Fruit fly (Drosophila melanogaster) whole organism, embryonic: Measurements from ENCODE around the gene lectin-24Db.

Experiments used
- Antp ChIP-seq: fragments of 200-800 bp; sonication (Bioruptor generic); optimal IDR thresholded peaks from 3 replicates; lab custom pipeline; 2016; ENCODE audit warnings: missing biosample characterization, missing genetic modification characterization
- BtbVII ChIP-seq: fragments of 200-800 bp; sonication (Bioruptor generic); optimal IDR thresholded peaks from 3 replicates; lab custom pipeline; 2017; ENCODE audit warnings: missing biosample characterization, mild to moderate bottlenecking, missing genetic modification characterization
- CG10147 ChIP-seq: fragments of 200-800 bp; sonication (Bioruptor generic); optimal IDR thresholded peaks from 2 replicates; lab custom pipeline; 2019; ENCODE audit warnings: missing biosample characterization, mild to moderate bottlenecking, missing genetic modification characterization, moderate library complexity
- CG10274 ChIP-seq: fragments of 200-800 bp; sonication (Bioruptor generic); optimal IDR thresholded peaks from 3 replicates; lab custom pipeline; 2017; ENCODE audit warnings: missing biosample characterization, mild to moderate bottlenecking, missing genetic modification characterization
- CG11093 ChIP-seq: fragments of 200-800 bp; sonication (Bioruptor generic); IDR thresholded peaks from 3 replicates; pipeline ENCODE4 v1.3.6; 2022; ENCODE audit warnings: missing biosample characterization, missing genetic modification characterization
- CG11247 ChIP-seq: fragments of 200-800 bp; sonication (Bioruptor generic); IDR thresholded peaks from 2 replicates; pipeline ENCODE4 v1.3.6; 2022; ENCODE audit warnings: missing biosample characterization, missing genetic modification characterization
- CG12236 ChIP-seq: fragments of 200-800 bp; sonication (Bioruptor generic); optimal IDR thresholded peaks from 2 replicates; lab custom pipeline; 2016; ENCODE audit warnings: missing biosample characterization, missing genetic modification characterization
- CG13287 ChIP-seq: fragments of 200-800 bp; sonication (Bioruptor generic); IDR thresholded peaks from 2 replicates; pipeline ENCODE4 v1.3.6; 2022; ENCODE audit warnings: missing biosample characterization, missing genetic modification characterization; ENCODE audit not compliant: partially characterized antibody
- CG14050 ChIP-seq: fragments of 200-800 bp; sonication (Bioruptor generic); IDR thresholded peaks from 3 replicates; pipeline ENCODE4 v1.3.6; 2022; ENCODE audit warnings: missing biosample characterization, missing genetic modification characterization
- CG14965 ChIP-seq: fragments of 200-800 bp; sonication (Bioruptor generic); optimal IDR thresholded peaks from 2 replicates; lab custom pipeline; 2016; ENCODE audit warnings: missing biosample characterization, missing genetic modification characterization, borderline replicate concordance
- CG15011 ChIP-seq: fragments of 200-800 bp; sonication (Bioruptor generic); optimal IDR thresholded peaks from 3 replicates; lab custom pipeline; 2018; ENCODE audit warnings: missing biosample characterization, mild to moderate bottlenecking, missing genetic modification characterization
- CG15514 ChIP-seq: fragments of 200-800 bp; sonication (Bioruptor generic); optimal IDR thresholded peaks from 3 replicates; lab custom pipeline; 2017; ENCODE audit warnings: missing biosample characterization, missing genetic modification characterization, mild to moderate bottlenecking, moderate library complexity, missing genetic modification reagents
- CG17612 ChIP-seq: fragments of 200-800 bp; sonication (Bioruptor generic); IDR thresholded peaks from 2 replicates; pipeline ENCODE4 v1.3.6; 2022; ENCODE audit warnings: missing biosample characterization, missing genetic modification characterization
- CG17829 ChIP-seq: fragments of 200-800 bp; optimal IDR thresholded peaks from 2 replicates; lab custom pipeline; 2019; ENCODE audit warnings: missing biosample characterization, mild to moderate bottlenecking, missing genetic modification characterization, moderate library complexity
- CG18764 ChIP-seq: fragments of 200-800 bp; sonication (Bioruptor generic); optimal IDR thresholded peaks from 3 replicates; lab custom pipeline; 2016; ENCODE audit warnings: missing biosample characterization, missing genetic modification characterization
- CG30431 ChIP-seq: fragments of 200-800 bp; sonication (Bioruptor generic); optimal IDR thresholded peaks from 2 replicates; lab custom pipeline; 2017; ENCODE audit warnings: missing biosample characterization, missing genetic modification characterization
- CG3065 ChIP-seq: fragments of 200-800 bp; sonication (Bioruptor generic); optimal IDR thresholded peaks from 2 replicates; lab custom pipeline; 2016; ENCODE audit warnings: missing biosample characterization, missing genetic modification characterization
- CG4282 ChIP-seq: fragments of 200-800 bp; sonication (Bioruptor generic); optimal IDR thresholded peaks from 2 replicates; lab custom pipeline; 2016; ENCODE audit warnings: missing biosample characterization, missing genetic modification characterization
- CG5180 ChIP-seq: fragments of 200-800 bp; sonication (Bioruptor generic); optimal IDR thresholded peaks from 3 replicates; lab custom pipeline; 2017; ENCODE audit warnings: missing biosample characterization, missing genetic modification characterization, mild to moderate bottlenecking, moderate library complexity, missing genetic modification reagents
- CG6791 ChIP-seq: fragments of 200-800 bp; sonication (Bioruptor generic); IDR thresholded peaks from 3 replicates; pipeline ENCODE4 v1.3.6; 2022; ENCODE audit warnings: missing biosample characterization, missing genetic modification characterization; ENCODE audit not compliant: partially characterized antibody
- CG7963 ChIP-seq: fragments of 200-800 bp; sonication (Bioruptor generic); IDR thresholded peaks from 3 replicates; pipeline ENCODE4 v1.3.6; 2022; ENCODE audit warnings: missing biosample characterization, missing genetic modification characterization; ENCODE audit not compliant: partially characterized antibody
- CG8359 ChIP-seq: fragments of 200-800 bp; sonication (Bioruptor generic); optimal IDR thresholded peaks from 2 replicates; lab custom pipeline; 2017; ENCODE audit warnings: missing biosample characterization, mild to moderate bottlenecking, missing genetic modification characterization, borderline replicate concordance
- CG9437 ChIP-seq: fragments of 200-800 bp; sonication (Bioruptor generic); optimal IDR thresholded peaks from 2 replicates; lab custom pipeline; 2018; ENCODE audit warnings: missing biosample characterization, mild to moderate bottlenecking, missing genetic modification characterization
- Dbx ChIP-seq: fragments of 200-800 bp; sonication (Bioruptor generic); IDR thresholded peaks from 3 replicates; pipeline ENCODE4 v1.3.6; 2022; ENCODE audit warnings: missing biosample characterization, missing genetic modification characterization
- Dip3 ChIP-seq: fragments of 200-800 bp; sonication (Bioruptor generic); optimal IDR thresholded peaks from 3 replicates; lab custom pipeline; 2016; ENCODE audit warnings: missing biosample characterization, missing genetic modification characterization
- Doc3 ChIP-seq: fragments of 200-800 bp; sonication (Bioruptor generic); IDR thresholded peaks from 3 replicates; pipeline ENCODE4 v1.3.6; 2022; ENCODE audit warnings: missing biosample characterization, missing genetic modification characterization; ENCODE audit not compliant: partially characterized antibody
- Dp ChIP-seq: fragments of 200-800 bp; sonication (Bioruptor generic); optimal IDR thresholded peaks from 2 replicates; lab custom pipeline; 2018; ENCODE audit warnings: missing biosample characterization, mild to moderate bottlenecking, missing genetic modification characterization, moderate library complexity
- Ets65A ChIP-seq: fragments of 200-800 bp; sonication (Bioruptor generic); peaks from one replicate; lab custom pipeline; 2016; ENCODE audit warnings: missing biosample characterization, missing genetic modification characterization
- Fer3 ChIP-seq: fragments of 200-800 bp; sonication (Bioruptor generic); optimal IDR thresholded peaks from 2 replicates; lab custom pipeline; 2018; ENCODE audit warnings: missing biosample characterization, mild to moderate bottlenecking, missing genetic modification characterization, moderate library complexity
- Hr3 ChIP-seq: fragments of 200-800 bp; sonication (Bioruptor generic); optimal IDR thresholded peaks from 3 replicates; lab custom pipeline; 2016; ENCODE audit warnings: missing biosample characterization, missing genetic modification characterization
- Jarid2 ChIP-seq: fragments of 200-800 bp; sonication (Bioruptor generic); optimal IDR thresholded peaks from 3 replicates; lab custom pipeline; 2017; ENCODE audit warnings: mild to moderate bottlenecking, missing biosample characterization, missing genetic modification reagents, missing genetic modification characterization
- NFAT ChIP-seq: fragments of 200-800 bp; sonication (Bioruptor generic); IDR thresholded peaks from 2 replicates; pipeline ENCODE4 v1.3.6; 2022; ENCODE audit warnings: missing biosample characterization, missing genetic modification characterization
- Oli ChIP-seq: fragments of 200-800 bp; sonication (Bioruptor generic); optimal IDR thresholded peaks from 2 replicates; lab custom pipeline; 2018; ENCODE audit warnings: missing biosample characterization, mild to moderate bottlenecking, missing genetic modification characterization, moderate library complexity
- cg ChIP-seq: fragments of 200-800 bp; sonication (Bioruptor generic); optimal IDR thresholded peaks from 3 replicates; lab custom pipeline; 2019; ENCODE audit warnings: missing biosample characterization, mild to moderate bottlenecking, missing genetic modification characterization, moderate library complexity
- danr ChIP-seq: fragments of 200-800 bp; sonication (Bioruptor generic); IDR thresholded peaks from 2 replicates; pipeline ENCODE4 v1.3.6; 2022; ENCODE audit warnings: missing biosample characterization, missing genetic modification characterization
- dmrt99B ChIP-seq: fragments of 200-800 bp; sonication (Bioruptor generic); optimal IDR thresholded peaks from 2 replicates; lab custom pipeline; 2018; ENCODE audit warnings: missing biosample characterization, mild to moderate bottlenecking, missing genetic modification characterization, moderate library complexity
- exex ChIP-seq: fragments of 200-800 bp; sonication (Bioruptor generic); optimal IDR thresholded peaks from 4 replicates; lab custom pipeline; 2018; ENCODE audit warnings: missing biosample characterization, mild to moderate bottlenecking, missing genetic modification characterization, moderate library complexity
- gem ChIP-seq: fragments of 200-800 bp; sonication (Bioruptor generic); optimal IDR thresholded peaks from 2 replicates; lab custom pipeline; 2019; ENCODE audit warnings: missing biosample characterization, mild to moderate bottlenecking, missing genetic modification characterization, moderate library complexity
- grau ChIP-seq: fragments of 200-800 bp; optimal IDR thresholded peaks from 3 replicates; lab custom pipeline; 2019; ENCODE audit warnings: missing biosample characterization, mild to moderate bottlenecking, missing genetic modification characterization, moderate library complexity
- gsb-n ChIP-seq: fragments of 200-800 bp; sonication (Bioruptor generic); optimal IDR thresholded peaks from 3 replicates; lab custom pipeline; 2018; ENCODE audit warnings: missing biosample characterization, mild to moderate bottlenecking, missing genetic modification characterization
- knrl ChIP-seq: fragments of 200-800 bp; sonication (Bioruptor generic); IDR thresholded peaks from 3 replicates; pipeline ENCODE4 v1.3.6; 2022; ENCODE audit warnings: missing biosample characterization, missing genetic modification characterization; ENCODE audit not compliant: partially characterized antibody
- lbe ChIP-seq: fragments of 200-800 bp; sonication (Bioruptor generic); optimal IDR thresholded peaks from 2 replicates; lab custom pipeline; 2016; ENCODE audit warnings: missing biosample characterization, mild to moderate bottlenecking, missing genetic modification characterization
- lola ChIP-seq, 3 experiments: fragments of >200 bp in 2 of 3; fragments of 200-800 bp in 1 of 3; sonication (Bioruptor generic) in 1 of 3; optimal IDR thresholded peaks; 2 replicates each; lab custom pipeline; 2017 to 2019; ENCODE audit warnings: missing biosample characterization in 3 of 3, missing genetic modification characterization in 3 of 3, mild to moderate bottlenecking in 1 of 3, moderate library complexity in 1 of 3
- maf-S ChIP-seq: fragments of 200-800 bp; sonication (Bioruptor generic); optimal IDR thresholded peaks from 2 replicates; lab custom pipeline; 2016; ENCODE audit warnings: missing biosample characterization, missing genetic modification characterization
- sisA ChIP-seq: fragments of 200-800 bp; sonication (Bioruptor generic); IDR thresholded peaks from 2 replicates; pipeline ENCODE4 v1.3.6; 2022; ENCODE audit warnings: missing biosample characterization, missing genetic modification characterization
- slou ChIP-seq: fragments of 200-800 bp; sonication (Bioruptor generic); optimal IDR thresholded peaks from 3 replicates; lab custom pipeline; 2016; ENCODE audit warnings: missing biosample characterization, missing genetic modification characterization
- tna ChIP-seq: fragments of 200-800 bp; sonication (Bioruptor generic); IDR thresholded peaks from 2 replicates; pipeline ENCODE4 v1.3.6; 2022; ENCODE audit warnings: missing biosample characterization, missing genetic modification characterization; ENCODE audit not compliant: partially characterized antibody
- twi ChIP-seq: fragments of 200-800 bp; optimal IDR thresholded peaks from 2 replicates; lab custom pipeline; 2019; ENCODE audit warnings: missing biosample characterization, mild to moderate bottlenecking, missing genetic modification characterization, moderate library complexity

The lectin-24Db gene

DNA sequence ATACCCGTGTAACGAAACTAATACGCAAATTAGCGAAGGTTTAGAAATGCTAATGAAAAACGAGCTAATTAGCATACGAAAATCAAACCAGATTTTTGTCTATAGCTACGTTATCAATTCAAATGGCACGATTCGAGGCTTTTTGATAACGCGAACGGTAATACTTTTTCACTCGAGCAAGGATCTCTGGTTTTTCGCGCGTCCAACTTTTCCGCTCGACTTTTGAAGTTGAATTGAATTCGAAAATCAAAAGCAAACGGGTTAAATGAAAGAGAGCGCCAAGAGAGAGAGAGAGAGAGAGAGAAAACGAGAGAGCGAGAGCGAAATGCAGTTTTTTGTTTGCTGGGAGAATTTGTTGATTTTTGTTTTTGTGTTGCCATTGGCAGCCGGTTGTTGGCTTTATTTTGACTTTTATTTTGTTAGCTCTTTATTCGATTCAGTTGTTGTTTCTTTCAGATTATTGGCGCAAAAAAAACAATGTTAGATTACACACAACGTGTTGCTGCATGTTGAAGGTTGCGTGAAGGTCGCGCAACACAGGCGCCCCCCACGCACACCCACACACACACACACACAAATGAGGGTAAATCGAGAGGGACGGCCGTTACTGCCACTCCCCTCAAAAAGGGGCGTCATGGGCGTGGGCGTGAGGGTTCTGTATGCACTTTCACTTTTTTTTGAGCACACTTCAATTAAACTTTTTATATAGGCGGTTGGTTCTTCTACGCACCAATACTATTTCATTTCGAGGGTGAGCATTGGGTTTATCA, 9.4 kb downstream of the lectin-24Db start (continued):
- TF ChIP-seq Fer3: peak; percentile 4
- no peak for TF ChIP-seq twi (tag; lab: Kevin White, UChicago)
- no peak for TF ChIP-seq slou
- no peak for TF ChIP-seq CG14050 (GFP tag; lab: Robert Waterston, UW)
- TF ChIP-seq cg (GFP tag; lab: Kevin White, UChicago): peak; percentile 78
- no peak for TF ChIP-seq maf-S (GFP tag; lab: Kevin White, UChicago)
- no peak for TF ChIP-seq sisA (GFP tag; lab: Robert Waterston, UW)
- no peak for TF ChIP-seq gem (tag; lab: Kevin White, UChicago)
- no peak for TF ChIP-seq Antp
- TF ChIP-seq gsb-n (tag; lab: Kevin White, UChicago): no peak
- TF ChIP-seq tna (GFP tag; lab: Robert Waterston, UW): 0 out of 2 replicates have a peak, but pooled peaks have one; percentile 21
- no peak for TF ChIP-seq CG17612 (GFP tag; lab: Robert Waterston, UW)
- TF ChIP-seq Ets65A (GFP tag; lab: Kevin White, UChicago): peak; percentile 47
- TF ChIP-seq Dbx (GFP tag; lab: Robert Waterston, UW): no peak
- TF ChIP-seq BtbVII: no peak
- no peak for TF ChIP-seq CG8359
- TF ChIP-seq CG5180 (GFP tag; lab: Kevin White, UChicago): peak; percentile 10
- no peak for TF ChIP-seq CG15514
- TF ChIP-seq CG13287 (GFP tag; lab: Robert Waterston, UW): peak; percentile 34
- no peak for TF ChIP-seq NFAT (GFP tag; lab: Robert Waterston, UW)
- no peak for TF ChIP-seq CG9437 (GFP tag; lab: Kevin White, UChicago)
- no peak for TF ChIP-seq lola (GFP tag; optimal IDR thresholded peaks at IDR 0.05; lab: Kevin White, UChicago)
- TF ChIP-seq Dip3 (GFP tag; lab: Kevin White, UChicago): no peak
- no peak for TF ChIP-seq Jarid2 (GFP tag; lab: Kevin White, UChicago)
- no peak for TF ChIP-seq Dp (GFP tag; lab: Kevin White, UChicago)
- TF ChIP-seq dmrt99B (tag; lab: Kevin White, UChicago): no peak
- no peak for TF ChIP-seq grau (tag; lab: Kevin White, UChicago)
- peak; percentile 54; the same call in 1 of the 3 replicates for TF ChIP-seq Doc3 (GFP tag; lab: Robert Waterston, UW)
- TF ChIP-seq Hr3 (GFP tag; lab: Kevin White, UChicago): no peak
- TF ChIP-seq CG14965: no peak
- no peak; the same call in 2 of the 3 replicates for TF ChIP-seq knrl (GFP tag; lab: Robert Waterston, UW)
- TF ChIP-seq CG7963 (GFP tag; lab: Robert Waterston, UW): no peak
- peak; percentile 50 for TF ChIP-seq CG3065 (GFP tag; lab: Kevin White, UChicago)
- no peak for TF ChIP-seq CG11093 (GFP tag; lab: Robert Waterston, UW)
- no peak for TF ChIP-seq CG10147 (GFP tag; lab: Kevin White, UChicago)
- no peak for TF ChIP-seq CG12236
- TF ChIP-seq CG6791: no peak
- peak; percentile 49 for TF ChIP-seq lbe
- TF ChIP-seq CG10274 (GFP tag; lab: Kevin White, UChicago): no peak
- no peak for TF ChIP-seq CG17829
- TF ChIP-seq exex (tag; lab: Kevin White, UChicago): no peak
- TF ChIP-seq CG30431 (GFP tag; lab: Kevin White, UChicago): no peak
- TF ChIP-seq CG11247 (GFP tag; lab: Robert Waterston, UW): no peak
- no peak for TF ChIP-seq Oli (tag; lab: Kevin White, UChicago)
- TF ChIP-seq CG4282 (GFP tag; lab: Kevin White, UChicago): no peak
- no peak for TF ChIP-seq CG15011 (GFP tag; lab: Kevin White, UChicago)
- no peak for TF ChIP-seq danr (GFP tag; lab: Robert Waterston, UW)
- TF ChIP-seq CG18764 (GFP tag; lab: Kevin White, UChicago): no peak
